Fruit fly (Drosophila melanogaster) whole organism, pupa: ENCODE data around the gene glob1.

Experiments used
- CG10348 ChIP-seq: fragments of 200-800 bp; sonication (Bioruptor generic); IDR thresholded peaks from 2 replicates; pipeline ENCODE4 v1.3.6; 2022; ENCODE audit warnings: missing biosample characterization, missing genetic modification characterization
- CG12605 ChIP-seq: fragments of 200-800 bp; sonication (Bioruptor generic); IDR thresholded peaks from 2 replicates; pipeline ENCODE4 v1.3.6; 2022; ENCODE audit warnings: missing biosample characterization, missing genetic modification characterization
- CG13204 ChIP-seq: fragments of 200-800 bp; sonication (Bioruptor generic); optimal IDR thresholded peaks from 2 replicates; lab custom pipeline; 2018; ENCODE audit warnings: missing biosample characterization, mild to moderate bottlenecking, missing genetic modification characterization, moderate library complexity
- CG14655 ChIP-seq: fragments of 200-800 bp; sonication (Bioruptor generic); optimal IDR thresholded peaks from 3 replicates; lab custom pipeline; 2017; ENCODE audit warnings: mild to moderate bottlenecking, missing biosample characterization, missing genetic modification reagents, missing genetic modification characterization
- CG15710 ChIP-seq: fragments of 200-800 bp; sonication (Bioruptor generic); optimal IDR thresholded peaks from 2 replicates; lab custom pipeline; 2018; ENCODE audit warnings: missing biosample characterization, mild to moderate bottlenecking, missing genetic modification characterization, moderate library complexity
- CG17806 ChIP-seq: fragments of 200-800 bp; sonication (Bioruptor generic); optimal IDR thresholded peaks from 2 replicates; lab custom pipeline; 2018; ENCODE audit warnings: missing biosample characterization, mild to moderate bottlenecking, missing genetic modification characterization, moderate library complexity
- CG32121 ChIP-seq: fragments of 200-800 bp; sonication (Bioruptor generic); IDR thresholded peaks from 2 replicates; pipeline ENCODE4 v1.3.6; 2022; ENCODE audit warnings: missing biosample characterization, missing genetic modification characterization
- CG34367 ChIP-seq: fragments of 200-800 bp; sonication (Bioruptor generic); optimal IDR thresholded peaks from 2 replicates; lab custom pipeline; 2018; ENCODE audit warnings: missing biosample characterization, mild to moderate bottlenecking, missing genetic modification characterization
- CG4496 ChIP-seq: fragments of 200-800 bp; sonication (Bioruptor generic); IDR thresholded peaks from 3 replicates; pipeline ENCODE4 v1.3.6; 2022; ENCODE audit warnings: missing biosample characterization, missing genetic modification characterization
- CG8159 ChIP-seq: fragments of 200-800 bp; sonication (Bioruptor generic); optimal IDR thresholded peaks from 3 replicates; lab custom pipeline; 2018; ENCODE audit warnings: missing biosample characterization, mild to moderate bottlenecking, missing genetic modification characterization, moderate library complexity
- CG8301 ChIP-seq: fragments of 200-800 bp; sonication (Bioruptor generic); optimal IDR thresholded peaks from 2 replicates; lab custom pipeline; 2018; ENCODE audit warnings: missing biosample characterization, mild to moderate bottlenecking, missing genetic modification characterization
- CG9948 ChIP-seq: fragments of 200-800 bp; sonication (Bioruptor generic); optimal IDR thresholded peaks from 2 replicates; lab custom pipeline; 2018; ENCODE audit warnings: missing biosample characterization, mild to moderate bottlenecking, missing genetic modification characterization, moderate library complexity
- D1 ChIP-seq: fragments of 200-800 bp; sonication (Bioruptor generic); optimal IDR thresholded peaks from 2 replicates; lab custom pipeline; 2018; ENCODE audit warnings: missing biosample characterization, mild to moderate bottlenecking, missing genetic modification characterization, moderate library complexity
- EcR ChIP-seq: fragments of 200-800 bp; sonication (Bioruptor generic); optimal IDR thresholded peaks from 3 replicates; lab custom pipeline; 2019; ENCODE audit warnings: missing biosample characterization, missing genetic modification characterization, mild to moderate bottlenecking, moderate library complexity, missing genetic modification reagents
- Ets98B ChIP-seq: fragments of 200-800 bp; sonication (Bioruptor generic); IDR thresholded peaks from 2 replicates; pipeline ENCODE4 v1.3.6; 2022; ENCODE audit warnings: missing biosample characterization, missing genetic modification characterization
- Pif1A ChIP-seq: fragments of 200-800 bp; sonication (Bioruptor generic); optimal IDR thresholded peaks from 3 replicates; lab custom pipeline; 2016; ENCODE audit warnings: missing biosample characterization, missing genetic modification characterization
- Pif1B ChIP-seq: fragments of 200-800 bp; sonication (Bioruptor generic); optimal IDR thresholded peaks from 3 replicates; lab custom pipeline; 2016; ENCODE audit warnings: missing biosample characterization, missing genetic modification characterization
- Snoo ChIP-seq: fragments of 200-800 bp; sonication (Bioruptor generic); optimal IDR thresholded peaks from 3 replicates; lab custom pipeline; 2017; ENCODE audit warnings: missing biosample characterization, mild to moderate bottlenecking, missing genetic modification characterization, inconsistent platforms
- fd96Ca ChIP-seq: fragments of 200-800 bp; sonication (Bioruptor generic); IDR thresholded peaks from 3 replicates; pipeline ENCODE4 v1.3.6; 2022; ENCODE audit warnings: missing biosample characterization, missing genetic modification characterization
- gl ChIP-seq: fragments of 200-800 bp; sonication (Bioruptor generic); optimal IDR thresholded peaks from 2 replicates; lab custom pipeline; 2018; ENCODE audit warnings: missing biosample characterization, mild to moderate bottlenecking, missing genetic modification characterization
- rn ChIP-seq: fragments of 200-800 bp; sonication (Bioruptor generic); IDR thresholded peaks from 2 replicates; pipeline ENCODE4 v1.3.6; 2022; ENCODE audit warnings: missing biosample characterization, missing genetic modification characterization

Gene glob1

dm6 chr3R:15921747-15922146 lies 17.3 kb upstream of the glob1 start:
- TF ChIP-seq fd96Ca (GFP tag; lab: Robert Waterston, UW) (no peak), D1 (tag; lab: Kevin White, UChicago) (no peak)
- TF ChIP-seq, all 21 proteins: peak for 0

dm6 chr3R:15920751-15921156 lies 16.3 kb upstream of the glob1 start, which contains the start of gene Fbxl7:
Gene Fbxl7, plus strand, starts transcription at chr3R:15920898.
- TF ChIP-seq gl (peak; percentile 17), CG34367 (tag; lab: Kevin White, UChicago) (no peak), Snoo (no peak), CG10348 (GFP tag; lab: Robert Waterston, UW) (no peak), CG9948 (tag; lab: Kevin White, UChicago) (no peak), CG4496 (GFP tag; lab: Robert Waterston, UW) (peak; percentile 69), CG13204 (GFP tag; lab: Kevin White, UChicago) (peak; percentile 67), D1 (tag; lab: Kevin White, UChicago) (no peak), CG14655 (GFP tag; lab: Kevin White, UChicago) (no peak), CG8159 (tag; lab: Kevin White, UChicago) (no peak), rn (GFP tag; lab: Robert Waterston, UW) (no peak), CG12605 (peak; percentile 59; the same call in 1 of the 2 replicates), fd96Ca (GFP tag; lab: Robert Waterston, UW) (peak; percentile 48; the same call in 1 of the 3 replicates), CG15710 (peak; percentile 4), Pif1A (GFP tag; lab: Kevin White, UChicago) (no peak), CG8301 (tag; lab: Kevin White, UChicago) (no peak), CG17806 (no peak), CG32121 (GFP tag; lab: Robert Waterston, UW) (peak; percentile 29; the same call in 1 of the 2 replicates), Ets98B (GFP tag; lab: Robert Waterston, UW) (peak; percentile 63), EcR (GFP tag; lab: Kevin White, UChicago) (peak; percentile 53)
- TF ChIP-seq, all 21 proteins: peak for 9

dm6 chr3R:15920229-15920533 lies 15.7 kb upstream of the glob1 start:
- TF ChIP-seq CG4496 (GFP tag; lab: Robert Waterston, UW) (no peak), CG32121 (GFP tag; lab: Robert Waterston, UW) (peak; percentile 6; the same call in 1 of the 2 replicates), CG8301 (tag; lab: Kevin White, UChicago) (no peak), CG14655 (GFP tag; lab: Kevin White, UChicago) (peak; percentile 1)

- TF ChIP-seq CG9948 (tag; lab: Kevin White, UChicago), result peak; percentile 95
- peak; percentile 97 for TF ChIP-seq CG14655 (GFP tag; lab: Kevin White, UChicago)
- TF ChIP-seq CG15710, result peak; percentile 93
- TF ChIP-seq CG8159 (tag; lab: Kevin White, UChicago), result peak; percentile 94
- TF ChIP-seq Pif1A (GFP tag; lab: Kevin White, UChicago), result peak; percentile 96
- TF ChIP-seq CG12605, result peak; percentile 95
- TF ChIP-seq Snoo, result peak; percentile 96
- peak; percentile 96 for TF ChIP-seq rn (GFP tag; lab: Robert Waterston, UW)
- peak; percentile 69 for TF ChIP-seq EcR (GFP tag; lab: Kevin White, UChicago)
- TF ChIP-seq Pif1B (GFP tag; lab: Kevin White, UChicago), result peak; percentile 98
- TF ChIP-seq D1 (tag; lab: Kevin White, UChicago), result peak; percentile 90
- peak; percentile 97 for TF ChIP-seq CG4496 (GFP tag; lab: Robert Waterston, UW)
- peak; percentile 97 for TF ChIP-seq fd96Ca (GFP tag; lab: Robert Waterston, UW)
- TF ChIP-seq gl, result peak; percentile 89
- peak; percentile 95 for TF ChIP-seq Ets98B (GFP tag; lab: Robert Waterston, UW)
- TF ChIP-seq CG8301 (tag; lab: Kevin White, UChicago), result peak; percentile 97
- peak; percentile 92 for TF ChIP-seq CG32121 (GFP tag; lab: Robert Waterston, UW)
- peak; percentile 98 for TF ChIP-seq CG13204 (GFP tag; lab: Kevin White, UChicago)
- TF ChIP-seq CG34367 (tag; lab: Kevin White, UChicago), result peak; percentile 97
- TF ChIP-seq CG17806, result peak; percentile 96
- peak; percentile 75 for TF ChIP-seq CG10348 (GFP tag; lab: Robert Waterston, UW)
Observed at dm6 chr3R:15919367-15920228, 15.2 kb upstream of the glob1 start.

dm6 chr3R:15917907-15918306 lies 13.5 kb upstream of the glob1 start, which contains the start of gene CG45105:
Gene CG45105, minus strand, starts transcription at chr3R:15918007.
- TF ChIP-seq CG15710, result no peak
- no peak for TF ChIP-seq Pif1A (GFP tag; lab: Kevin White, UChicago)
- TF ChIP-seq CG12605, result no peak
- TF ChIP-seq CG4496 (GFP tag; lab: Robert Waterston, UW), result no peak
- no peak for TF ChIP-seq CG13204 (GFP tag; lab: Kevin White, UChicago)
- no peak for TF ChIP-seq fd96Ca (GFP tag; lab: Robert Waterston, UW)
- TF ChIP-seq EcR (GFP tag; lab: Kevin White, UChicago), result no peak
- TF ChIP-seq CG14655 (GFP tag; lab: Kevin White, UChicago), result no peak
- TF ChIP-seq CG10348 (GFP tag; lab: Robert Waterston, UW), result no peak

dm6 chr3R:15913231-15913630 lies 8.8 kb upstream of the glob1 start:
- TF ChIP-seq Ets98B (GFP tag; lab: Robert Waterston, UW) (no peak), CG34367 (tag; lab: Kevin White, UChicago) (no peak)
